Worm (Caenorhabditis elegans) whole organism, late embryonic: Measurements from ENCODE around the gene F14D7.6.

ENCODE experiments used
- C08G9.2 ChIP-seq: sonication (generic microtip); optimal IDR thresholded peaks from 2 replicates; lab custom pipeline; 2016; ENCODE audit warnings: mild to moderate bottlenecking, missing genetic modification characterization, moderate library complexity, missing compliant biosample characterization
- F13H6.1 ChIP-seq: sonication (generic microtip); optimal IDR thresholded peaks from 2 replicates; lab custom pipeline; 2016; ENCODE audit warnings: missing genetic modification characterization, missing compliant biosample characterization
- K02D7.2 ChIP-seq: sonication (generic microtip); optimal IDR thresholded peaks from 2 replicates; lab custom pipeline; 2017; ENCODE audit warnings: mild to moderate bottlenecking, missing genetic modification characterization, missing compliant biosample characterization
- ahr-1 ChIP-seq: sonication (generic microtip); optimal IDR thresholded peaks from 2 replicates; lab custom pipeline; 2016; ENCODE audit warnings: missing genetic modification characterization, missing compliant biosample characterization
- ceh-18 ChIP-seq: sonication (generic microtip); optimal IDR thresholded peaks from 2 replicates; lab custom pipeline; 2016; ENCODE audit warnings: missing genetic modification characterization, missing compliant biosample characterization
- ceh-24 ChIP-seq: sonication (generic microtip); optimal IDR thresholded peaks from 2 replicates; lab custom pipeline; 2016; ENCODE audit warnings: mild to moderate bottlenecking, missing genetic modification characterization, missing compliant biosample characterization
- ceh-31 ChIP-seq: sonication (generic microtip); optimal IDR thresholded peaks from 2 replicates; lab custom pipeline; 2016; ENCODE audit warnings: missing genetic modification characterization, missing compliant biosample characterization
- ceh-34 ChIP-seq: sonication (generic microtip); optimal IDR thresholded peaks from 2 replicates; lab custom pipeline; 2016; ENCODE audit warnings: mild to moderate bottlenecking, missing genetic modification characterization, missing compliant biosample characterization
- ceh-45 ChIP-seq: fragments of 200-800 bp; sonication (Bioruptor generic); IDR thresholded peaks from 2 replicates; pipeline ENCODE4 v1.3.6; 2022; ENCODE audit warnings: missing genetic modification reagents, missing genetic modification characterization, missing compliant biosample characterization
- che-1 ChIP-seq: sonication (generic microtip); optimal IDR thresholded peaks from 2 replicates; lab custom pipeline; 2016; ENCODE audit warnings: mild to moderate bottlenecking, missing genetic modification characterization, missing compliant biosample characterization
- elt-2 ChIP-seq: sonication (generic microtip); optimal IDR thresholded peaks from 2 replicates; lab custom pipeline; 2016; ENCODE audit warnings: missing genetic modification reagents, missing genetic modification characterization, missing compliant biosample characterization
- elt-4 ChIP-seq: sonication (generic microtip); optimal IDR thresholded peaks from 2 replicates; lab custom pipeline; 2016; ENCODE audit warnings: missing genetic modification characterization, missing compliant biosample characterization
- ets-4 ChIP-seq: sonication (generic microtip); optimal IDR thresholded peaks from 2 replicates; lab custom pipeline; 2016; ENCODE audit warnings: missing genetic modification characterization, missing compliant biosample characterization
- fax-1 ChIP-seq: sonication (generic microtip); optimal IDR thresholded peaks from 2 replicates; lab custom pipeline; 2016; ENCODE audit warnings: missing genotype, missing genetic modification characterization, missing compliant biosample characterization
- fkh-10 ChIP-seq: fragments of 150-350 bp; optimal IDR thresholded peaks from 2 replicates; lab custom pipeline; 2014; ENCODE audit warnings: missing biosample characterization, missing genetic modification reagents, missing genetic modification characterization
- fkh-6 ChIP-seq: sonication (generic microtip); optimal IDR thresholded peaks from 2 replicates; lab custom pipeline; 2016; ENCODE audit warnings: missing genetic modification characterization, missing compliant biosample characterization
- hlh-13 ChIP-seq: fragments of 200-800 bp; sonication (Bioruptor generic); optimal IDR thresholded peaks from 2 replicates; lab custom pipeline; 2018; ENCODE audit warnings: mild to moderate bottlenecking, missing genetic modification characterization, missing compliant biosample characterization
- hlh-30 ChIP-seq: sonication (generic microtip); optimal IDR thresholded peaks from 2 replicates; lab custom pipeline; 2017; ENCODE audit warnings: antibody characterized with exemption, missing genetic modification characterization, missing compliant biosample characterization; ENCODE audit not compliant: insufficient read depth
- hlh-6 ChIP-seq: sonication (generic microtip); optimal IDR thresholded peaks from 2 replicates; lab custom pipeline; 2016; ENCODE audit warnings: missing genotype, missing genetic modification characterization, missing compliant biosample characterization
- hlh-8 ChIP-seq: sonication (generic microtip); optimal IDR thresholded peaks from 2 replicates; lab custom pipeline; 2016; ENCODE audit warnings: missing genotype, missing genetic modification characterization, missing compliant biosample characterization
- mec-3 ChIP-seq: sonication (generic microtip); optimal IDR thresholded peaks from 2 replicates; lab custom pipeline; 2016; ENCODE audit warnings: borderline replicate concordance, missing genetic modification characterization, missing compliant biosample characterization
- nhr-11 ChIP-seq: fragments of 150-350 bp; optimal IDR thresholded peaks from 2 replicates; lab custom pipeline; 2014; ENCODE audit warnings: missing biosample characterization, missing genetic modification characterization
- npax-4 ChIP-seq: sonication (generic microtip); optimal IDR thresholded peaks from 2 replicates; lab custom pipeline; 2016; ENCODE audit warnings: missing genetic modification characterization, missing compliant biosample characterization
- pag-3 ChIP-seq: sonication (generic microtip); optimal IDR thresholded peaks from 2 replicates; lab custom pipeline; 2016; ENCODE audit warnings: missing compliant biosample characterization, missing genetic modification characterization, borderline replicate concordance
- pat-9 ChIP-seq: fragments of 200-800 bp; sonication (Bioruptor generic); optimal IDR thresholded peaks from 2 replicates; lab custom pipeline; 2018; ENCODE audit warnings: mild to moderate bottlenecking, missing genetic modification characterization, moderate library complexity, missing compliant biosample characterization
- pax-1 ChIP-seq: fragments of 150-350 bp; optimal IDR thresholded peaks from 2 replicates; lab custom pipeline; 2014; ENCODE audit warnings: missing biosample characterization, missing genetic modification characterization
- pha-2 ChIP-seq: sonication (generic microtip); optimal IDR thresholded peaks from 2 replicates; lab custom pipeline; 2017; ENCODE audit warnings: mild to moderate bottlenecking, missing genetic modification characterization, missing compliant biosample characterization
- pha-4 ChIP-seq: fragments of 150-350 bp; optimal IDR thresholded peaks from 2 replicates; lab custom pipeline; 2018; ENCODE audit warnings: missing biosample characterization, missing genetic modification reagents, missing genetic modification characterization
- pqm-1 ChIP-seq: sonication (generic microtip); optimal IDR thresholded peaks from 2 replicates; lab custom pipeline; 2016; ENCODE audit warnings: missing genetic modification characterization, missing compliant biosample characterization
- rnt-1 ChIP-seq: sonication (generic microtip); optimal IDR thresholded peaks from 2 replicates; lab custom pipeline; 2016; ENCODE audit warnings: missing genetic modification characterization, missing compliant biosample characterization
- sdc-2 ChIP-seq: sonication (generic microtip); optimal IDR thresholded peaks from 2 replicates; lab custom pipeline; 2016; ENCODE audit warnings: missing genotype, missing genetic modification characterization, missing compliant biosample characterization
- sox-2 ChIP-seq: fragments of 200-800 bp; sonication (Bioruptor generic); IDR thresholded peaks from 2 replicates; pipeline ENCODE4 v1.3.6; 2022; ENCODE audit warnings: missing genetic modification reagents, missing genetic modification characterization, missing compliant biosample characterization
- tbx-2 ChIP-seq: sonication (generic microtip); optimal IDR thresholded peaks from 2 replicates; lab custom pipeline; 2016; ENCODE audit warnings: missing genetic modification characterization, missing compliant biosample characterization
- ttx-3 ChIP-seq: sonication (generic microtip); optimal IDR thresholded peaks from 2 replicates; lab custom pipeline; 2016; ENCODE audit warnings: missing genetic modification reagents, missing genetic modification characterization, missing compliant biosample characterization
- unc-3 ChIP-seq, 2 experiments: fragments of 200-800 bp in 1 of 2; sonication (Bioruptor generic) in 1 of 2; sonication (generic microtip) in 1 of 2; conservative IDR thresholded peaks in 1 of 2; optimal IDR thresholded peaks in 1 of 2; 2 replicates each; pipeline versions ENCODE4 v1.3.6 to Lab custom; 2016 to 2022; ENCODE audit warnings: missing compliant biosample characterization in 2 of 2, missing genetic modification characterization in 2 of 2, missing genetic modification reagents in 1 of 2
- unc-55 ChIP-seq: sonication (generic microtip); optimal IDR thresholded peaks from 2 replicates; lab custom pipeline; 2017; ENCODE audit warnings: missing biosample characterization, missing genetic modification reagents, missing genetic modification characterization
- unc-86 ChIP-seq: sonication (generic microtip); optimal IDR thresholded peaks from 2 replicates; lab custom pipeline; 2016; ENCODE audit warnings: missing genetic modification characterization, missing compliant biosample characterization

Gene F14D7.6

DNA sequence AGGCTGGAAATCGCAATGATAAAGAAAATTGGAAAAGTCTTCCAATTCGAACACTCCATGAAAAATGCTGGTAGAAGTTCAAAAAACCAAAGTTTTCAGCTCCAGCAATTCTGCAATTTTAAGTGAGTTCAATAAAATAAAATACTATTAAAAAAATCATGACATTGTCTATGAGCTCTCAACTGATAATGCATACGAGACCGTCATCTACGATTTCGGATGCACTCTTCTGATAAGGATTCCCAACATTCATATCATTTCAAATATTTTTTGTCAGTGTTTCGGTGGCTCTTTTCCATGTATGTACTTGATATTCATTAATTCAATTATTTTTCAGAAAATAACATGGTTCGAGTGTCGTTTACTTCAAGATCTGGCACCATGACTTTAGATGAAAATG, at the start of gene F14D7.6:
TSS of gene F14D7.6 (plus strand) at position 338 of the 400 bp plus-strand sequence.
- TF ChIP-seq pha-4 = no peak
- peak; percentile 21 for TF ChIP-seq elt-2
- TF ChIP-seq, all 69 proteins: peak for 1

DNA sequence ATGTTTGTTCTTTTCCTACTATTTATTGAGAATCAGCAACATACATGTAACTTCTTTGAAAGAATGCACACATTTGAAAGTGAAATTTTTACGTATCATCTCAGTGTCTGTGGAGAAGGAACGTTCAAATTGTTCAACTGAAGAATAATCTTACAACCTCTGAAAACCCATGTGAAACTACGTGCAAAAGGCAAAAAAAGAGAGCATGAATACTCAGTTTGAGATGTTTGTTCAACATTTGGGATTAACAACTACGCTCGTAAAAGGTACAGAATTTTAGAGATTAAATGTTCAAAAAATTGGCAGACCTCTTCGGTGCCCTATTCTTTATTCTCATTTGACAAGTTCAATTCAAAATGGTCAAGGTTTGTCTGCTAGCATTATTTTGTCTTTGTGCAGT, 49.2 kb upstream of the F14D7.6 start, which contains the start of gene K02E11.5:
TSS of gene K02E11.5 (plus strand) at position 301 of the 400 bp plus-strand sequence.
- TF ChIP-seq ahr-1 (tag; lab: Kevin White, UChicago) = no peak
- no peak for TF ChIP-seq pqm-1 (tag; lab: Kevin White, UChicago)
- TF ChIP-seq unc-86 (tag; lab: Kevin White, UChicago) = no peak
- no peak for TF ChIP-seq hlh-13 (GFP tag; lab: Kevin White, UChicago)
- no peak for TF ChIP-seq unc-55 (GFP tag; lab: Kevin White, UChicago)
- TF ChIP-seq tbx-2 (tag; lab: Kevin White, UChicago) = no peak
- TF ChIP-seq che-1 = no peak
- no peak for TF ChIP-seq ceh-45 (GFP tag; lab: Robert Waterston, UW)
- TF ChIP-seq mec-3 = no peak

DNA sequence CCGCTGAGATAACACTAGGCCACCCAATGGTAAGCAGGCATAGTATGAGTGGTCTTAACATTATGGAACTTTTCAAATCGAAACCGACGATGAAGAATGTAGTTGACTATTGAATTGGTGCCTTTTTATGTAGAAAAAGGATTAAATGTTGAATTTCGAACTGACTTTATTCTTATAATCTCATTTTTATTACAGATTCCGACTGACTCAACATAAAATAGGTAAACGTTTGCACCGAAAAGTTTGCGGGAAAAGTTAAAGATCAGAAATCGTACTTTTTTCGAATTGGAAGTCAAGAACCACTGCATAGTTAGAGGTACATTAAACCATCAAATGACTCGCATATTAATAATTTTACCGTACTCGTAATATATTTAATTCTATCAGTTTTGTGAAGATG, 47.0 kb upstream of the F14D7.6 start, which contains the start of gene K02E11.7:
TSS of gene K02E11.7 (minus strand) at position 101 of the 400 bp plus-strand sequence.
- no peak for TF ChIP-seq ttx-3 (tag; lab: Kevin White, UChicago)
- TF ChIP-seq unc-3 (GFP tag; conservative IDR thresholded peaks at IDR 0.05; lab: Robert Waterston, UW) = no peak
- no peak for TF ChIP-seq unc-3 (tag; optimal IDR thresholded peaks at IDR 0.05; lab: Kevin White, UChicago)
- TF ChIP-seq npax-4 (tag; lab: Kevin White, UChicago) = no peak
- no peak for TF ChIP-seq hlh-8

DNA sequence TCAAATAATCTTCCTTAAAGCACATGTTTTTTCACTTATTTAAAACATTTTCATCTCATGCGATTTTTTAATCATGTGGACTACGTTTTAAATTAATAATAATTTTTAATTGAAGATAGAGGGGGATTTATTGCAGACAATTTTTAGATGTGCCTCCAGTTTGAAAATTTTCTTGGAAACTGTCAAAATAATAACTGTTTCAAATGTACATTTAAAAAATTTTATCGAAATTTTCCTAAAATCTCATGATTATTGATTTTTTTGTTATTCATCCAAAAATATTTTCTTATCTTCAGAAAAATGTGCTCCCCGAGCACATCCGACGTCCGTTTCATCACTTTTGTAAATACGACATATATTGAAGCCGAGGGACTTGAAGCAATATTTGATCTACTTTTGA, 44.4 kb upstream of the F14D7.6 start, which contains the start of gene sre-8:
TSS of gene sre-8 (plus strand) at position 301 of the 400 bp plus-strand sequence.
- TF ChIP-seq fkh-10 (no peak), sdc-2 (tag; lab: Kevin White, UChicago) (no peak), ceh-31 (tag; lab: Kevin White, UChicago) (no peak), pag-3 (tag; lab: Kevin White, UChicago) (no peak), fkh-6 (no peak), pat-9 (tag; lab: Kevin White, UChicago) (no peak)
- TF ChIP-seq, all 69 proteins: peak for 0

DNA sequence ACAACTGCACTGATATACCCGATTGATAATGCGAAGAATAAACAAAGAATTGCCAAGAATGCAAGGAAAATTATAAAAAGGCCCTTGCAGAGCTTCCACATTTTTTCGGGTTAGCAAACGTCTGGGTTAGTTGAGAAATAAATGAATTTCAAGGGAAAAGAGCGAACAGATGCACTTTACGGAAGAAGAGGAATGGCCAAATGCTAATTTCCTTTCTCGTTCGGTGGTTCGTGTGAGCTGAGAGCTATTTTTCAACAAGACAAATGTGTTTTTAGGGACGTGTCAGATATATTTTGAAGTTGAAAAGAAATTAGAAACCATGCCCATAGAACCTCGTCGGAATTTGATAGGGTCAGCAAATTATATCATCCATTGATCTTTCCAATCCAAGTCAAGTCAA, 40.4 kb upstream of the F14D7.6 start, which contains the start of gene F40G12.2:
TSS of gene F40G12.2 (minus strand) at position 101 of the 400 bp plus-strand sequence.
- no peak for TF ChIP-seq K02D7.2 (tag; lab: Kevin White, UChicago)
- TF ChIP-seq hlh-8 = no peak
- TF ChIP-seq elt-2 = no peak
- no peak for TF ChIP-seq hlh-6
- TF ChIP-seq ets-4 (tag; lab: Kevin White, UChicago) = no peak
- TF ChIP-seq nhr-11 (tag; lab: Kevin White, UChicago) = no peak
- no peak for TF ChIP-seq pha-4
- TF ChIP-seq ceh-45 (GFP tag; lab: Robert Waterston, UW) = no peak
- TF ChIP-seq hlh-30 (tag; lab: Kevin White, UChicago) = no peak
- TF ChIP-seq sox-2 (GFP tag; lab: Robert Waterston, UW) = no peak
- no peak for TF ChIP-seq rnt-1 (tag; lab: Kevin White, UChicago)
- no peak for TF ChIP-seq F13H6.1 (tag; lab: Kevin White, UChicago)
- TF ChIP-seq ceh-18 = no peak

DNA sequence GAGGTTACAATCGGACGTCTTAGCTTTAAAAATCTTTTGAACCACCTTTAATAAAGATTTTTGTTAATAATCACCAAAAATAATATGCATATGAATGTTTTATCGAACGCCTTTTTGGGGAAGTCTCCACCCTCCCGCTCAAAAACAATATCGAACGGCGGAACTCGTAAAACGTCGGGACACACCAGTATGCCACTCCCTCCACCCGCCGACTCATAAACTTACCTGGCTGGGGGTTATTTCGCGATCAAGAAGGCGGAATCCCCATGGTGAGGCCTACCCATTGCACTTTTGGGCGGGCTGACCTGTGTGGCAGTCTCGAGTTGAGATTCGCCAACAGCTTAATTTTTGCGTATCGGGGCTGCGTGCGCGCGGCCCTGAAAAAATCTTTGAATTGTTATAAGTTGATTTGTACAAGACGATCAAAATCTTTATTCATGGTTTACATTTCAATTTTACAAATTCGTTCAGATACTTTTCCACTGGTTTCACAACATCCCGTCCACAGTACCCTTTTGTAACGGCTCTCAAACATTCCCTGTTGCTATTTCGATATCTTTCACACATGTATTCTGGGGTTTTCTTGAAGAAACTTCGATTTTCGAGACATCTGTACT, 33.8 kb upstream of the F14D7.6 start:
- no peak for TF ChIP-seq F13H6.1 (tag; lab: Kevin White, UChicago)
- TF ChIP-seq pax-1 (tag; lab: Kevin White, UChicago) = no peak
- TF ChIP-seq ceh-24 (tag; lab: Kevin White, UChicago) = no peak
- TF ChIP-seq npax-4 (tag; lab: Kevin White, UChicago) = no peak
- no peak for TF ChIP-seq unc-3 (GFP tag; conservative IDR thresholded peaks at IDR 0.05; lab: Robert Waterston, UW)
- no peak for TF ChIP-seq unc-3 (tag; optimal IDR thresholded peaks at IDR 0.05; lab: Kevin White, UChicago)
- no peak for TF ChIP-seq fax-1 (tag; lab: Kevin White, UChicago)
- TF ChIP-seq elt-4 (tag; lab: Kevin White, UChicago) = no peak
- no peak for TF ChIP-seq K02D7.2 (tag; lab: Kevin White, UChicago)
- no peak for TF ChIP-seq unc-55 (GFP tag; lab: Kevin White, UChicago)
- TF ChIP-seq unc-86 (tag; lab: Kevin White, UChicago) = no peak
- no peak for TF ChIP-seq ceh-34
- no peak for TF ChIP-seq pha-2 (tag; lab: Kevin White, UChicago)
- TF ChIP-seq C08G9.2 (tag; lab: Kevin White, UChicago) = no peak
- no peak for TF ChIP-seq elt-2
- TF ChIP-seq fkh-10 = no peak
- TF ChIP-seq, all 69 proteins: peak for 0
